Worm (Caenorhabditis elegans) whole organism, L1 larva: Measurements from ENCODE around the gene marg-1.
A peak's percentile ranks its signal among the peaks of the same experiment; 100 is the strongest.

Source experiments
- aha-1 ChIP-seq: fragments of 150-350 bp; optimal IDR thresholded peaks from 2 replicates; lab custom pipeline; 2014; ENCODE audit warnings: missing biosample characterization, missing genetic modification characterization
- aly-2 ChIP-seq: fragments of 150-350 bp; optimal IDR thresholded peaks from 2 replicates; lab custom pipeline; 2014; ENCODE audit warnings: missing biosample characterization, missing genetic modification characterization
- ama-1 ChIP-seq: fragments of 150-350 bp; optimal IDR thresholded peaks from 2 replicates; lab custom pipeline; 2014
- ceh-8 ChIP-seq: fragments of 200-800 bp; sonication (Bioruptor generic); optimal IDR thresholded peaks from 2 replicates; lab custom pipeline; 2018; ENCODE audit warnings: mild to moderate bottlenecking, missing genetic modification characterization, moderate library complexity, missing compliant biosample characterization
- ceh-82 ChIP-seq, 3 experiments: fragments of 150-350 bp in 1 of 3; sonication (generic microtip) in 2 of 3; optimal IDR thresholded peaks; 2 replicates each; lab custom pipeline; 2014 to 2017; ENCODE audit warnings: missing biosample characterization in 3 of 3, missing genetic modification characterization in 3 of 3
- ceh-88 ChIP-seq: fragments of 200-800 bp; sonication (Bioruptor generic); IDR thresholded peaks from 2 replicates; pipeline ENCODE4 v1.3.6; 2022; ENCODE audit warnings: missing genetic modification characterization, missing compliant biosample characterization
- efl-1 ChIP-seq, 4 experiments: fragments of 150-350 bp; optimal IDR thresholded peaks in 3 of 4; peaks in 1 of 4; 1 replicate in 1 of 4; 2 replicates in 3 of 4; lab custom pipeline; 2014; ENCODE audit warnings: missing biosample characterization in 2 of 4, missing genetic modification characterization in 2 of 4, missing genetic modification reagents in 2 of 4
- efl-3 ChIP-seq: fragments of 200-800 bp; sonication (Bioruptor generic); optimal IDR thresholded peaks from 2 replicates; lab custom pipeline; 2018; ENCODE audit warnings: mild to moderate bottlenecking, missing genetic modification characterization, missing compliant biosample characterization
- egl-13 ChIP-seq: sonication (generic microtip); optimal IDR thresholded peaks from 2 replicates; lab custom pipeline; 2016; ENCODE audit warnings: missing genotype, missing genetic modification reagents, missing genetic modification characterization, missing compliant biosample characterization
- elt-2 ChIP-seq: sonication (generic microtip); optimal IDR thresholded peaks from 2 replicates; lab custom pipeline; 2016; ENCODE audit warnings: missing genetic modification characterization, mild to moderate bottlenecking, inconsistent platforms, missing compliant biosample characterization, missing genetic modification reagents
- ets-5 ChIP-seq: fragments of 200-800 bp; sonication (Bioruptor generic); IDR thresholded peaks from 2 replicates; pipeline ENCODE4 v1.3.6; 2022; ENCODE audit warnings: missing genetic modification characterization, missing compliant biosample characterization
- fkh-10 ChIP-seq: sonication (generic microtip); optimal IDR thresholded peaks from 2 replicates; lab custom pipeline; 2017; ENCODE audit warnings: missing biosample characterization, missing genetic modification reagents, missing genetic modification characterization
- fkh-4 ChIP-seq: sonication (generic microtip); optimal IDR thresholded peaks from 2 replicates; lab custom pipeline; 2016; ENCODE audit warnings: missing compliant biosample characterization, missing genetic modification characterization, borderline replicate concordance
- fkh-8 ChIP-seq: sonication (generic microtip); optimal IDR thresholded peaks from 2 replicates; lab custom pipeline; 2016; ENCODE audit warnings: mild to moderate bottlenecking, missing genetic modification characterization, missing compliant biosample characterization
- fos-1 ChIP-seq: fragments of 150-350 bp; optimal IDR thresholded peaks from 2 replicates; lab custom pipeline; 2014; ENCODE audit warnings: missing biosample characterization, missing genetic modification characterization
- hlh-17 ChIP-seq: fragments of 200-800 bp; sonication (Bioruptor generic); optimal IDR thresholded peaks from 2 replicates; lab custom pipeline; 2018; ENCODE audit warnings: missing genetic modification characterization, mild to moderate bottlenecking, missing compliant biosample characterization, moderate library complexity, borderline replicate concordance
- hpl-2 ChIP-seq: fragments of 150-350 bp; optimal IDR thresholded peaks from 2 replicates; lab custom pipeline; 2014; ENCODE audit warnings: missing biosample characterization, missing genetic modification reagents, missing genetic modification characterization
- irx-1 ChIP-seq: sonication (generic microtip); optimal IDR thresholded peaks from 2 replicates; lab custom pipeline; 2016; ENCODE audit warnings: missing genetic modification characterization, missing compliant biosample characterization
- lin-13 ChIP-seq: fragments of 150-350 bp; optimal IDR thresholded peaks from 2 replicates; lab custom pipeline; 2014; ENCODE audit warnings: missing biosample characterization, missing genetic modification reagents, missing genetic modification characterization
- lin-14 ChIP-seq: fragments of 200-800 bp; sonication (Bioruptor generic); optimal IDR thresholded peaks from 2 replicates; lab custom pipeline; 2018; ENCODE audit warnings: mild to moderate bottlenecking, missing genetic modification characterization, moderate library complexity, missing compliant biosample characterization
- lin-15B ChIP-seq: fragments of 150-350 bp; sonication (generic microtip); optimal IDR thresholded peaks from 3 replicates; lab custom pipeline; 2014; ENCODE audit warnings: missing biosample characterization, missing genetic modification characterization
- lin-39 ChIP-seq: fragments of 150-350 bp; optimal IDR thresholded peaks from 2 replicates; lab custom pipeline; 2014; ENCODE audit warnings: missing biosample characterization, missing genetic modification reagents, missing genetic modification characterization
- lsy-2 ChIP-seq, 2 experiments: fragments of 150-350 bp; optimal IDR thresholded peaks; 2 replicates each; lab custom pipeline; 2014; ENCODE audit warnings: missing biosample characterization in 2 of 2, missing genetic modification characterization in 2 of 2
- mab-9 ChIP-seq: fragments of 200-800 bp; sonication (Bioruptor generic); IDR thresholded peaks from 2 replicates; pipeline ENCODE4 v1.3.6; 2022; ENCODE audit warnings: missing genetic modification reagents, missing genetic modification characterization, missing compliant biosample characterization
- mef-2 ChIP-seq: fragments of 150-350 bp; optimal IDR thresholded peaks from 2 replicates; lab custom pipeline; 2014; ENCODE audit warnings: missing biosample characterization, missing genetic modification characterization
- mep-1 ChIP-seq: fragments of 150-350 bp; optimal IDR thresholded peaks from 2 replicates; lab custom pipeline; 2014; ENCODE audit warnings: missing biosample characterization, missing genetic modification characterization
- nhr-11 ChIP-seq: fragments of 150-350 bp; optimal IDR thresholded peaks from 2 replicates; lab custom pipeline; 2014; ENCODE audit warnings: missing biosample characterization, missing genetic modification characterization
- nhr-20 ChIP-seq: sonication (generic microtip); optimal IDR thresholded peaks from 2 replicates; lab custom pipeline; 2016; ENCODE audit warnings: mild to moderate bottlenecking, missing genetic modification characterization, missing compliant biosample characterization
- nhr-237 ChIP-seq: fragments of 150-350 bp; optimal IDR thresholded peaks from 2 replicates; lab custom pipeline; 2014; ENCODE audit warnings: missing biosample characterization, missing genetic modification characterization
- nhr-76 ChIP-seq: sonication (generic microtip); optimal IDR thresholded peaks from 2 replicates; lab custom pipeline; 2017; ENCODE audit warnings: missing biosample characterization, missing genetic modification characterization
- nhr-77 ChIP-seq: fragments of 150-350 bp; optimal IDR thresholded peaks from 2 replicates; lab custom pipeline; 2014; ENCODE audit warnings: missing biosample characterization, missing genetic modification characterization
- nhr-84 ChIP-seq: sonication (generic microtip); optimal IDR thresholded peaks from 2 replicates; lab custom pipeline; 2017; ENCODE audit warnings: missing biosample characterization, missing genetic modification characterization
- nhr-90 ChIP-seq: sonication (generic microtip); optimal IDR thresholded peaks from 2 replicates; lab custom pipeline; 2016; ENCODE audit warnings: mild to moderate bottlenecking, missing genetic modification characterization, missing compliant biosample characterization; ENCODE audit not compliant: poor library complexity
- pax-3 ChIP-seq: fragments of 200-800 bp; sonication (Bioruptor generic); optimal IDR thresholded peaks from 2 replicates; lab custom pipeline; 2018; ENCODE audit warnings: mild to moderate bottlenecking, missing genetic modification characterization, moderate library complexity, missing compliant biosample characterization
- pqm-1 ChIP-seq: sonication (generic microtip); optimal IDR thresholded peaks from 3 replicates; lab custom pipeline; 2017; ENCODE audit warnings: missing biosample characterization, missing genetic modification characterization
- skn-1 ChIP-seq: fragments of 150-350 bp; optimal IDR thresholded peaks from 2 replicates; lab custom pipeline; 2014; ENCODE audit warnings: missing biosample characterization, missing genetic modification characterization
- sptf-1 ChIP-seq: fragments of 150-350 bp; optimal IDR thresholded peaks from 2 replicates; lab custom pipeline; 2014; ENCODE audit warnings: missing biosample characterization, missing genetic modification characterization
- sup-37 ChIP-seq: fragments of 200-800 bp; sonication (Bioruptor generic); optimal IDR thresholded peaks from 2 replicates; lab custom pipeline; 2018; ENCODE audit warnings: mild to moderate bottlenecking, missing genetic modification characterization, missing compliant biosample characterization
- swsn-7 ChIP-seq: sonication (generic microtip); optimal IDR thresholded peaks from 2 replicates; lab custom pipeline; 2016; ENCODE audit warnings: missing genetic modification characterization, missing compliant biosample characterization
- tbx-2 ChIP-seq: sonication (generic microtip); optimal IDR thresholded peaks from 2 replicates; lab custom pipeline; 2016; ENCODE audit warnings: missing genetic modification characterization, missing compliant biosample characterization
- unc-130 ChIP-seq: fragments of 150-350 bp; optimal IDR thresholded peaks from 2 replicates; lab custom pipeline; 2017; ENCODE audit warnings: missing biosample characterization, missing genetic modification characterization, inconsistent platforms
- unc-30 ChIP-seq: sonication (generic microtip); optimal IDR thresholded peaks from 2 replicates; lab custom pipeline; 2017; ENCODE audit warnings: missing biosample characterization, missing genetic modification characterization
- unc-62 ChIP-seq: fragments of 150-350 bp; optimal IDR thresholded peaks from 2 replicates; lab custom pipeline; 2014; ENCODE audit warnings: missing biosample characterization, missing genetic modification reagents, missing genetic modification characterization
- unc-98 ChIP-seq: fragments of 200-800 bp; sonication (Bioruptor generic); IDR thresholded peaks from 2 replicates; pipeline ENCODE4 v1.3.6; 2022; ENCODE audit warnings: missing genetic modification characterization, missing compliant biosample characterization
- xbp-1 ChIP-seq: sonication (generic microtip); optimal IDR thresholded peaks from 2 replicates; lab custom pipeline; 2016; ENCODE audit warnings: missing genetic modification characterization, missing compliant biosample characterization
- zag-1 ChIP-seq: fragments of 150-350 bp; optimal IDR thresholded peaks from 2 replicates; lab custom pipeline; 2014; ENCODE audit warnings: missing biosample characterization, missing genetic modification characterization
- zip-4 ChIP-seq: fragments of 200-800 bp; sonication (Bioruptor generic); optimal IDR thresholded peaks from 2 replicates; lab custom pipeline; 2018; ENCODE audit warnings: mild to moderate bottlenecking, missing genetic modification characterization, moderate library complexity, missing compliant biosample characterization

The marg-1 gene

ce11 chrX:3803314-3803713 lies 22.4 kb upstream of the marg-1 start, which contains the start of gene F35A5.8 (continued):
- TF ChIP-seq lin-14, result peak; percentile 89
- TF ChIP-seq ama-1 (lab: Kevin White, UChicago), result no peak
- TF ChIP-seq unc-30, result no peak
- TF ChIP-seq ceh-88 (GFP tag; lab: Robert Waterston, UW), result no peak
- peak; percentile 90 for TF ChIP-seq mep-1
- no peak for TF ChIP-seq nhr-84 (tag; lab: Kevin White, UChicago)
- TF ChIP-seq lin-13 (GFP tag; lab: Kevin White, UChicago), result peak; percentile 27
- TF ChIP-seq zag-1 (tag; lab: Kevin White, UChicago), result no peak
- TF ChIP-seq mab-9, result no peak
- no peak for TF ChIP-seq nhr-76 (tag; lab: Kevin White, UChicago)
- TF ChIP-seq skn-1 (tag; lab: Kevin White, UChicago), result peak; percentile 28
- peak; percentile 80 for TF ChIP-seq nhr-20
- peak; percentile 58 for TF ChIP-seq elt-2
- TF ChIP-seq nhr-237 (tag; lab: Kevin White, UChicago), result no peak
- peak; percentile 0 for TF ChIP-seq aly-2 (tag; lab: Kevin White, UChicago)
- peak; percentile 40 for TF ChIP-seq lin-15B (tag; lab: Kevin White, UChicago)
- peak; percentile 84 for TF ChIP-seq xbp-1 (tag; lab: Kevin White, UChicago)
- peak; percentile 22 for TF ChIP-seq aha-1 (tag; lab: Kevin White, UChicago)
- no peak for TF ChIP-seq hpl-2 (GFP tag; lab: Kevin White, UChicago)
- TF ChIP-seq ceh-8 (GFP tag; lab: Kevin White, UChicago), result peak; percentile 54
- no peak for TF ChIP-seq unc-62
- TF ChIP-seq unc-98 (GFP tag; lab: Robert Waterston, UW), result no peak
- peak; percentile 30 for TF ChIP-seq sup-37 (GFP tag; lab: Kevin White, UChicago)
- no peak for TF ChIP-seq sptf-1 (tag; lab: Kevin White, UChicago)
- TF ChIP-seq lsy-2 (tag; optimal IDR thresholded peaks at IDR 0.05; lab: Kevin White, UChicago), result peak; percentile 83
- TF ChIP-seq hlh-17 (GFP tag; lab: Kevin White, UChicago), result no peak
- TF ChIP-seq fkh-10 (GFP tag; lab: Kevin White, UChicago), result no peak
- peak; percentile 80 for TF ChIP-seq nhr-90 (tag; lab: Kevin White, UChicago)
- peak; percentile 84 for TF ChIP-seq tbx-2
- TF ChIP-seq lin-39 (tag; lab: Kevin White, UChicago), result peak; percentile 79
- TF ChIP-seq zip-4 (GFP tag; lab: Kevin White, UChicago), result peak; percentile 31
- no peak for TF ChIP-seq pax-3 (tag; lab: Kevin White, UChicago)
- peak; percentile 88 for TF ChIP-seq unc-130 (tag; lab: Kevin White, UChicago)
- TF ChIP-seq nhr-11, result peak; percentile 31
- TF ChIP-seq fkh-4 (tag; lab: Kevin White, UChicago), result peak; percentile 15
- TF ChIP-seq nhr-77 (tag; lab: Kevin White, UChicago), result no peak
- peak; percentile 71 for TF ChIP-seq irx-1 (tag; lab: Kevin White, UChicago)
- no peak for TF ChIP-seq mef-2 (tag; lab: Kevin White, UChicago)
- peak; percentile 54 to 64 for TF ChIP-seq efl-1 (optimal IDR thresholded peaks at IDR 0.05; lab: Kevin White, UChicago)
- TF ChIP-seq efl-1 (GFP tag; optimal IDR thresholded peaks at IDR 0.05 in 1 of 2; lab: Kevin White, UChicago), result peak; percentile 48 to 96
- TF ChIP-seq ceh-82 (tag; optimal IDR thresholded peaks at IDR 0.05; lab: Kevin White, UChicago), result peak; percentile 66 to 83 (median 69)
- no peak for TF ChIP-seq pqm-1 (tag; lab: Kevin White, UChicago)
- peak; percentile 61 for TF ChIP-seq fos-1 (tag; lab: Kevin White, UChicago)
- peak; percentile 86 for TF ChIP-seq swsn-7
- TF ChIP-seq fkh-8 (tag; lab: Kevin White, UChicago), result peak; percentile 17

- peak; percentile 69 for TF ChIP-seq fkh-10 (GFP tag; lab: Kevin White, UChicago)
- no peak for TF ChIP-seq unc-98 (GFP tag; lab: Robert Waterston, UW)
- TF ChIP-seq lin-14, result peak; percentile 61
- TF ChIP-seq egl-13 (tag; lab: Kevin White, UChicago), result peak; percentile 35
- TF ChIP-seq ets-5 (GFP tag; lab: Robert Waterston, UW), result no peak
- no peak for TF ChIP-seq efl-3 (GFP tag; lab: Kevin White, UChicago)
- TF ChIP-seq ceh-82 (tag; optimal IDR thresholded peaks at IDR 0.05; lab: Kevin White, UChicago), result peak in 2 of 3 experiments; percentile 14 to 48
Measured at ce11 chrX:3802743-3803142, 21.8 kb upstream of the marg-1 start.
